Worm (Caenorhabditis elegans) whole organism, L4 larva: Measurements from ENCODE around the gene cav-1.
"Not testable (repeated sequence)": the region's sequence is repeated elsewhere in the genome, so short reads cannot be mapped to it uniquely, and the experiment has no call there.

Source experiments
- F26F4.8 ChIP-seq: fragments of 200-800 bp; sonication (Bioruptor generic); conservative IDR thresholded peaks from 2 replicates; pipeline ENCODE4 v1.3.6; 2022; ENCODE audit warnings: missing genetic modification characterization, missing compliant biosample characterization
- F37D6.2 ChIP-seq: sonication (generic microtip); optimal IDR thresholded peaks from 2 replicates; lab custom pipeline; 2016; ENCODE audit warnings: mild to moderate bottlenecking, missing genetic modification characterization, missing compliant biosample characterization
- F44E2.7 ChIP-seq: fragments of 200-800 bp; sonication (Bioruptor generic); IDR thresholded peaks from 2 replicates; pipeline ENCODE4 v2.1.2; 2022; ENCODE audit warnings: missing genetic modification characterization, missing compliant biosample characterization
- ZK337.2 ChIP-seq: fragments of 200-800 bp; sonication (Bioruptor generic); IDR thresholded peaks from 2 replicates; pipeline ENCODE4 v1.3.6; 2022; ENCODE audit warnings: missing genetic modification reagents, missing genetic modification characterization, missing compliant biosample characterization
- ama-1 ChIP-seq: fragments of 150-350 bp; optimal IDR thresholded peaks from 2 replicates; lab custom pipeline; 2014; ENCODE audit warnings: inconsistent platforms, mixed read lengths
- arid-1 ChIP-seq: fragments of 200-800 bp; sonication (Bioruptor generic); conservative IDR thresholded peaks from 2 replicates; pipeline ENCODE4 v1.3.6; 2022; ENCODE audit warnings: missing genetic modification reagents, missing genetic modification characterization, missing compliant biosample characterization
- ceh-32 ChIP-seq: sonication (generic microtip); optimal IDR thresholded peaks from 2 replicates; lab custom pipeline; 2016; ENCODE audit warnings: mild to moderate bottlenecking, missing genetic modification characterization, missing compliant biosample characterization; ENCODE audit not compliant: poor library complexity
- ceh-44 ChIP-seq: fragments of 200-800 bp; sonication (Bioruptor generic); IDR thresholded peaks from 2 replicates; pipeline ENCODE4 v1.3.6; 2022; ENCODE audit warnings: missing genetic modification reagents, missing genetic modification characterization, missing compliant biosample characterization
- ces-1 ChIP-seq: fragments of 150-350 bp; sonication (generic microtip); optimal IDR thresholded peaks from 4 replicates; lab custom pipeline; 2014; ENCODE audit warnings: missing biosample characterization, missing genetic modification reagents, missing genetic modification characterization
- cey-2 ChIP-seq: sonication (generic microtip); optimal IDR thresholded peaks from 3 replicates; lab custom pipeline; 2017; ENCODE audit warnings: missing genetic modification characterization, mild to moderate bottlenecking, missing compliant biosample characterization, antibody characterized with exemption, borderline replicate concordance; ENCODE audit not compliant: insufficient read depth
- daf-12 ChIP-seq: fragments of 150-350 bp; optimal IDR thresholded peaks from 2 replicates; lab custom pipeline; 2014; ENCODE audit warnings: missing biosample characterization, missing genetic modification reagents, missing genetic modification characterization
- dmd-9 ChIP-seq: fragments of 200-800 bp; sonication (Bioruptor generic); IDR thresholded peaks from 2 replicates; pipeline ENCODE4 v1.3.6; 2022; ENCODE audit warnings: missing genetic modification reagents, missing genetic modification characterization, missing compliant biosample characterization
- dpl-1 ChIP-seq: fragments of 150-350 bp; optimal IDR thresholded peaks from 2 replicates; lab custom pipeline; 2014; ENCODE audit warnings: missing biosample characterization, missing genetic modification reagents, missing genetic modification characterization
- dve-1 ChIP-seq: sonication (generic microtip); optimal IDR thresholded peaks from 2 replicates; lab custom pipeline; 2017; ENCODE audit warnings: antibody characterized with exemption, mild to moderate bottlenecking, missing genetic modification characterization, missing compliant biosample characterization; ENCODE audit not compliant: insufficient read depth
- egl-43 ChIP-seq: fragments of 200-800 bp; sonication (Bioruptor generic); IDR thresholded peaks from 2 replicates; pipeline ENCODE4 v1.3.6; 2022; ENCODE audit warnings: missing genetic modification reagents, missing genetic modification characterization, missing compliant biosample characterization
- hmg-1.1 ChIP-seq: fragments of 200-800 bp; sonication (Bioruptor generic); IDR thresholded peaks from 2 replicates; pipeline ENCODE4 v1.3.6; 2022; ENCODE audit warnings: missing genetic modification reagents, missing genetic modification characterization, missing compliant biosample characterization
- jun-1 ChIP-seq: fragments of 150-350 bp; optimal IDR thresholded peaks from 2 replicates; lab custom pipeline; 2014; ENCODE audit warnings: missing biosample characterization, missing genetic modification reagents, missing genetic modification characterization
- lim-7 ChIP-seq: fragments of 200-800 bp; sonication (Bioruptor generic); IDR thresholded peaks from 2 replicates; pipeline ENCODE4 v1.3.6; 2022; ENCODE audit warnings: missing genetic modification characterization, missing compliant biosample characterization
- lin-29 ChIP-seq: fragments of 200-800 bp; sonication (Bioruptor generic); IDR thresholded peaks from 2 replicates; pipeline ENCODE4 v1.3.6; 2022; ENCODE audit warnings: missing genetic modification reagents, missing genetic modification characterization, missing compliant biosample characterization
- lin-39 ChIP-seq: fragments of 150-350 bp; optimal IDR thresholded peaks from 2 replicates; lab custom pipeline; 2014; ENCODE audit warnings: missing biosample characterization, missing genetic modification reagents, missing genetic modification characterization
- lir-3 ChIP-seq: sonication (generic microtip); optimal IDR thresholded peaks from 2 replicates; lab custom pipeline; 2016; ENCODE audit warnings: mild to moderate bottlenecking, missing genetic modification characterization, missing compliant biosample characterization
- mxl-2 ChIP-seq: fragments of 200-800 bp; sonication (Bioruptor generic); conservative IDR thresholded peaks from 2 replicates; pipeline ENCODE4 v1.3.6; 2022; ENCODE audit warnings: missing genetic modification reagents, missing genetic modification characterization, missing compliant biosample characterization
- nhr-11 ChIP-seq: fragments of 150-350 bp; optimal IDR thresholded peaks from 2 replicates; lab custom pipeline; 2014; ENCODE audit warnings: missing biosample characterization, missing genetic modification characterization
- nhr-76 ChIP-seq: fragments of 150-350 bp; optimal IDR thresholded peaks from 2 replicates; lab custom pipeline; 2014; ENCODE audit warnings: missing biosample characterization, missing genetic modification characterization
- nhr-77 ChIP-seq: fragments of 150-350 bp; optimal IDR thresholded peaks from 2 replicates; lab custom pipeline; 2014; ENCODE audit warnings: missing biosample characterization, missing genetic modification characterization
- pqm-1 ChIP-seq: sonication (generic microtip); optimal IDR thresholded peaks from 2 replicates; lab custom pipeline; 2017; ENCODE audit warnings: missing biosample characterization, missing genetic modification characterization
- rbr-2 ChIP-seq: sonication (generic microtip); optimal IDR thresholded peaks from 2 replicates; lab custom pipeline; 2016; ENCODE audit warnings: missing genotype, missing genetic modification characterization, missing compliant biosample characterization
- spr-3 ChIP-seq: fragments of 200-800 bp; sonication (Bioruptor generic); optimal IDR thresholded peaks from 2 replicates; lab custom pipeline; 2018; ENCODE audit warnings: mild to moderate bottlenecking, missing genetic modification characterization, missing compliant biosample characterization
- tag-97 ChIP-seq: fragments of 200-800 bp; sonication (Bioruptor generic); IDR thresholded peaks from 2 replicates; pipeline ENCODE4 v1.3.6; 2022; ENCODE audit warnings: missing genetic modification characterization, missing compliant biosample characterization
- vab-7 ChIP-seq: fragments of 200-800 bp; sonication (Bioruptor generic); IDR thresholded peaks from 2 replicates; pipeline ENCODE4 v1.3.6; 2022; ENCODE audit warnings: missing genetic modification reagents, missing genetic modification characterization, missing compliant biosample characterization
- zfp-2 ChIP-seq: sonication (generic microtip); optimal IDR thresholded peaks from 2 replicates; lab custom pipeline; 2016; ENCODE audit warnings: mild to moderate bottlenecking, missing genetic modification characterization, missing compliant biosample characterization
- zip-11 ChIP-seq: fragments of 200-800 bp; sonication (Bioruptor generic); IDR thresholded peaks from 2 replicates; pipeline ENCODE4 v1.3.6; 2022; ENCODE audit warnings: missing genetic modification characterization, missing compliant biosample characterization

Gene cav-1

ce11 chrIV:9762667-9763173 is 9.6 kb upstream of the cav-1 start (continued):
- no peak for TF ChIP-seq dmd-9
- TF ChIP-seq lim-7 (GFP tag; lab: Robert Waterston, UW): no peak
- no peak for TF ChIP-seq mxl-2 (GFP tag; lab: Robert Waterston, UW)

- TF ChIP-seq spr-3 (GFP tag; lab: Kevin White, UChicago): no peak
- TF ChIP-seq vab-7 (GFP tag; lab: Robert Waterston, UW): no peak
- no peak for TF ChIP-seq nhr-77 (tag; lab: Kevin White, UChicago)
- no peak for TF ChIP-seq dve-1 (tag; lab: Kevin White, UChicago)
- TF ChIP-seq nhr-11 (tag; lab: Kevin White, UChicago): no peak
- TF ChIP-seq zip-11 (GFP tag; lab: Robert Waterston, UW): no peak
- no peak for TF ChIP-seq mxl-2 (GFP tag; lab: Robert Waterston, UW)
- no peak for TF ChIP-seq lin-29 (GFP tag; lab: Robert Waterston, UW)
- no peak for TF ChIP-seq rbr-2 (tag; lab: Kevin White, UChicago)
- TF ChIP-seq, all 104 proteins: peak for 0
Observed at ce11 chrIV:9766250-9766649, 6.1 kb upstream of the cav-1 start, which contains the start of gene ssp-36. ssp-36 (minus strand) TSS chrIV:9766350.

DNA sequence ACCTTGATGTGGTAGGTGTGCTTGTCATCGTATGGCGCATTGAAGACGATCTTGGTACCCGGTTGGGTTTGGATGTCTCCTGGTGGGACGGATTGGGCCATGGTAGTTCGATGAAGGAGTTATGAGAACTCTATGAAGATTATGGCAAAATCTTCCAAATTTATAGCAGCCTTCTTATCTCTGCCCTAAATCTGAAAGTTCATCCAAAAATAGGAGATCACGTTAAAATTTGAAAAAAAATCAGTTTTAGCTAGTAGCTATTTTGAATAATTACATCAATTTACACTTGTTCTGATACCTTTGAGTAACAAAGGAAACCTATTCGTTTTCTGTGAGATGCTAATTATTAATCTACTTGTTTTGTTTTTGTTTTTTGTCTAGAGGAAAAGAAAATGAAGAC is 5.3 kb upstream of the cav-1 start, which contains the start of gene msp-79:
Gene msp-79 (minus strand): TSS at position 101 of the 400 bp plus-strand sequence.
- TF ChIP-seq tag-97 (GFP tag; lab: Robert Waterston, UW); hmg-1.1 (GFP tag; lab: Robert Waterston, UW); zfp-2: not testable (repeated sequence)

ce11 chrIV:9769746-9770145 is 2.6 kb upstream of the cav-1 start, which contains the start of gene msp-78:
msp-78 (plus strand) TSS chrIV:9770046.
- TF ChIP-seq lir-3 (tag; lab: Kevin White, UChicago); F26F4.8 (GFP tag; lab: Robert Waterston, UW); tag-97 (GFP tag; lab: Robert Waterston, UW): not testable (repeated sequence)

- no peak for TF ChIP-seq lim-7 (GFP tag; lab: Robert Waterston, UW)
- TF ChIP-seq ZK337.2 (GFP tag; lab: Robert Waterston, UW): no peak
- TF ChIP-seq nhr-77 (tag; lab: Kevin White, UChicago): no peak
- no peak for TF ChIP-seq ceh-32 (tag; lab: Kevin White, UChicago)
- TF ChIP-seq lin-39: no peak
- TF ChIP-seq cey-2 (tag; lab: Kevin White, UChicago): no peak
- TF ChIP-seq ceh-44 (GFP tag; lab: Robert Waterston, UW): no peak
- no peak for TF ChIP-seq daf-12 (tag; lab: Kevin White, UChicago)
- TF ChIP-seq pqm-1 (tag; lab: Kevin White, UChicago): no peak
- no peak for TF ChIP-seq egl-43 (GFP tag; lab: Robert Waterston, UW)
- no peak for TF ChIP-seq nhr-76
- no peak for TF ChIP-seq ces-1 (GFP tag; lab: Kevin White, UChicago)
- no peak for TF ChIP-seq jun-1 (tag; lab: Kevin White, UChicago)
- TF ChIP-seq ama-1 (lab: Kevin White, UChicago): no peak
- TF ChIP-seq dpl-1: no peak
- no peak for TF ChIP-seq arid-1 (GFP tag; lab: Robert Waterston, UW)
- no peak for TF ChIP-seq F37D6.2 (tag; lab: Kevin White, UChicago)
- no peak for TF ChIP-seq F44E2.7
- TF ChIP-seq, all 104 proteins: peak for 0
Observed at ce11 chrIV:9770798-9771197, 1.5 kb upstream of the cav-1 start.
